Fruit fly (Drosophila melanogaster): Measurements from ENCODE around the gene Eato.

dm6 chr2L:13804561-13805067 is 20.7 kb downstream of the Eato start:
- TF ChIP-seq ey (GFP tag; optimal IDR thresholded peaks at IDR 0.05) (no peak), Hr78 (GFP tag; optimal IDR thresholded peaks at IDR 0.05) (no peak), Sp1 (GFP tag; optimal IDR thresholded peaks at IDR 0.05) (no peak), Jra (GFP tag; optimal IDR thresholded peaks at IDR 0.05) (no peak), psq (GFP tag; optimal IDR thresholded peaks at IDR 0.05) (no peak), foxo (GFP tag; optimal IDR thresholded peaks at IDR 0.05) (no peak), fru (GFP tag; optimal IDR thresholded peaks at IDR 0.05) (no peak), br (GFP tag; optimal IDR thresholded peaks at IDR 0.05) (no peak)
